Worm (Caenorhabditis elegans) whole organism, mixed stage, embryonic: Measurements from ENCODE around the gene F56D6.13.

Source experiments
- M03D4.4 ChIP-seq: sonication (generic microtip); optimal IDR thresholded peaks from 2 replicates; lab custom pipeline; 2017; ENCODE audit warnings: mild to moderate bottlenecking, missing genetic modification characterization, missing compliant biosample characterization
- bed-3 ChIP-seq: fragments of 200-800 bp; sonication (Bioruptor generic); optimal IDR thresholded peaks from 3 replicates; lab custom pipeline; 2018; ENCODE audit warnings: mild to moderate bottlenecking, missing genetic modification characterization, moderate library complexity, missing compliant biosample characterization
- blmp-1 ChIP-seq: fragments of 150-350 bp; optimal IDR thresholded peaks from 2 replicates; lab custom pipeline; 2014; ENCODE audit warnings: missing biosample characterization, missing genetic modification characterization
- ceh-39 ChIP-seq: fragments of 150-350 bp; optimal IDR thresholded peaks from 2 replicates; lab custom pipeline; 2014; ENCODE audit warnings: missing biosample characterization, missing genetic modification characterization
- ceh-43 ChIP-seq: fragments of 200-800 bp; sonication (Bioruptor generic); optimal IDR thresholded peaks from 2 replicates; lab custom pipeline; 2018; ENCODE audit warnings: mild to moderate bottlenecking, missing genetic modification characterization, moderate library complexity, missing compliant biosample characterization
- ceh-83 ChIP-seq: fragments of 200-800 bp; sonication (Bioruptor generic); optimal IDR thresholded peaks from 2 replicates; lab custom pipeline; 2018; ENCODE audit warnings: mild to moderate bottlenecking, missing genetic modification characterization, missing compliant biosample characterization
- ces-1 ChIP-seq: fragments of 150-350 bp; optimal IDR thresholded peaks from 2 replicates; lab custom pipeline; 2014; ENCODE audit warnings: missing biosample characterization, missing genetic modification reagents, missing genetic modification characterization
- cnd-1 ChIP-seq: fragments of 200-800 bp; sonication (Bioruptor generic); optimal IDR thresholded peaks from 2 replicates; lab custom pipeline; 2018; ENCODE audit warnings: mild to moderate bottlenecking, missing genetic modification characterization, missing compliant biosample characterization
- drap-1 ChIP-seq: fragments of 200-800 bp; sonication (Bioruptor generic); optimal IDR thresholded peaks from 3 replicates; lab custom pipeline; 2018; ENCODE audit warnings: mild to moderate bottlenecking, missing genetic modification characterization, missing compliant biosample characterization
- elt-1 ChIP-seq: sonication (generic microtip); optimal IDR thresholded peaks from 2 replicates; lab custom pipeline; 2017; ENCODE audit warnings: missing genetic modification characterization, mild to moderate bottlenecking, missing compliant biosample characterization, antibody characterized with exemption, moderate library complexity, borderline replicate concordance; ENCODE audit not compliant: insufficient read depth
- ham-2 ChIP-seq: fragments of 200-800 bp; sonication (Bioruptor generic); optimal IDR thresholded peaks from 2 replicates; lab custom pipeline; 2018; ENCODE audit warnings: mild to moderate bottlenecking, missing genetic modification characterization, missing compliant biosample characterization
- lin-13 ChIP-seq: fragments of 150-350 bp; optimal IDR thresholded peaks from 2 replicates; lab custom pipeline; 2014; ENCODE audit warnings: missing biosample characterization, missing genetic modification characterization
- lin-32 ChIP-seq: fragments of 200-800 bp; sonication (Bioruptor generic); optimal IDR thresholded peaks from 2 replicates; lab custom pipeline; 2018; ENCODE audit warnings: mild to moderate bottlenecking, missing genetic modification characterization, missing compliant biosample characterization
- mab-5 ChIP-seq: fragments of 150-350 bp; optimal IDR thresholded peaks from 2 replicates; lab custom pipeline; 2014; ENCODE audit warnings: missing biosample characterization, missing genetic modification characterization
- mep-1 ChIP-seq: fragments of 150-350 bp; optimal IDR thresholded peaks from 2 replicates; lab custom pipeline; 2017; ENCODE audit warnings: missing biosample characterization, missing genetic modification reagents, missing genetic modification characterization, inconsistent platforms
- mls-2 ChIP-seq: sonication (generic microtip); optimal IDR thresholded peaks from 2 replicates; lab custom pipeline; 2016; ENCODE audit warnings: mild to moderate bottlenecking, missing genetic modification characterization, moderate library complexity, missing compliant biosample characterization
- nhr-12 ChIP-seq: fragments of 150-350 bp; optimal IDR thresholded peaks from 2 replicates; lab custom pipeline; 2014; ENCODE audit warnings: missing biosample characterization, missing genetic modification characterization
- nhr-2 ChIP-seq: fragments of 150-350 bp; optimal IDR thresholded peaks from 2 replicates; lab custom pipeline; 2014; ENCODE audit warnings: missing biosample characterization, missing genetic modification characterization
- nhr-28 ChIP-seq: fragments of 150-350 bp; optimal IDR thresholded peaks from 2 replicates; lab custom pipeline; 2014; ENCODE audit warnings: missing biosample characterization, missing genetic modification characterization
- nhr-76 ChIP-seq: sonication (generic microtip); optimal IDR thresholded peaks from 2 replicates; lab custom pipeline; 2017; ENCODE audit warnings: missing biosample characterization, missing genetic modification characterization
- pha-4 ChIP-seq: fragments of 150-350 bp; optimal IDR thresholded peaks from 2 replicates; lab custom pipeline; 2018; ENCODE audit warnings: missing biosample characterization, missing genetic modification reagents, missing genetic modification characterization
- sem-2 ChIP-seq: fragments of 200-800 bp; sonication (Bioruptor generic); optimal IDR thresholded peaks from 2 replicates; lab custom pipeline; 2018; ENCODE audit warnings: mild to moderate bottlenecking, missing genetic modification characterization, missing compliant biosample characterization
- snpc-4 ChIP-seq: fragments of 150-350 bp; optimal IDR thresholded peaks from 2 replicates; lab custom pipeline; 2014; ENCODE audit warnings: missing biosample characterization, missing genetic modification characterization
- sptf-1 ChIP-seq: sonication (generic microtip); optimal IDR thresholded peaks from 2 replicates; lab custom pipeline; 2017; ENCODE audit warnings: mild to moderate bottlenecking, missing genetic modification characterization, moderate library complexity, missing compliant biosample characterization
- tbx-8 ChIP-seq: fragments of 200-800 bp; sonication (Bioruptor generic); optimal IDR thresholded peaks from 2 replicates; lab custom pipeline; 2018; ENCODE audit warnings: mild to moderate bottlenecking, missing genetic modification characterization, moderate library complexity, missing compliant biosample characterization
- unc-39 ChIP-seq: fragments of 150-350 bp; optimal IDR thresholded peaks from 2 replicates; lab custom pipeline; 2014; ENCODE audit warnings: missing biosample characterization, missing genetic modification characterization
- unc-62 ChIP-seq: fragments of 150-350 bp; optimal IDR thresholded peaks from 2 replicates; lab custom pipeline; 2014; ENCODE audit warnings: missing biosample characterization, missing genetic modification reagents, missing genetic modification characterization
- ztf-11 ChIP-seq: fragments of 150-350 bp; optimal IDR thresholded peaks from 2 replicates; lab custom pipeline; 2014; ENCODE audit warnings: missing biosample characterization, missing genetic modification characterization

Gene F56D6.13

DNA sequence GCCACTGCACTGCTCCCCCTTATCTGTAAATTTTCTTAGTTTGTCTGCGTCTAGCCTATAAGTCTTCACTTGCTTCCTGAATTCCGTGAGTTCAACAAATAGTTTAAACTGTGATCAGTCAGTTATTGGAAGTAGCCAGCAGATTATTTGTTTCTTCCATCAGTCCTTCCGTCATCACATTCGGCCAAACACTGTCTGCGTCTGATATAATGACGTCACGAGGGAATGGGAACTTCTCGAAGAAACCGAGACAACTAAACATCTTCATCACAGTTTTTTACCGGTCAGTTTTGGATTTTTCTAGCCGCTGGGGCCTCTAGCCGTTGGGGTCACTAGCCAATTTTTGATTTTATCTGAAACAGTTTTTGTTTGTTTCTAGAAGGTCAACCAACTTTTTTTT is 43.2 kb upstream of the F56D6.13 start:
- TF ChIP-seq mab-5 (no peak), sem-2 (no peak)

DNA sequence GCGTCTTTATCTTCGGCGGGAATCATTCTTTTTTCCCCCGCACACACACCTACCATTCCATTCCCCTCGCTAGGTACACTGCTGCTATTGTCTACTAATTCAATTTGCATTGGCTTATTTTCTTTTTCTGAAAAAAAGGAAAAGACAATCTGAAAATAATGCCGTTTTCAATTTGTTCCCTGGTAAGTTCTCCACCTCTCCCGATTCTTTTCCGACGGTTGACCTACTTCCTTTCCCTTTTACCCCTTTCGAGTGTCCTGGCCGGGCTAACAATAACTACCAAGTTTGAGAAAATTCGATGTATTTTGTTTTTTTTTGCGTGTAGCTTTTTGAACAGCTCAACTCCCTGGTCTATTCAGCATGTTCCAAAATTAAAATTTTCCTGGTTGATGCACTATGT is 42.0 kb upstream of the F56D6.13 start, which contains the start of gene F37C4.4:
F37C4.4 (plus strand) TSS at position 58 of the 400 bp plus-strand sequence.
- TF ChIP-seq bed-3 (GFP tag; lab: Kevin White, UChicago) = no peak
- TF ChIP-seq sem-2 = no peak
- TF ChIP-seq ham-2 (GFP tag; lab: Kevin White, UChicago) = peak; percentile 36
- peak; percentile 40 for TF ChIP-seq elt-1 (tag; lab: Kevin White, UChicago)

DNA sequence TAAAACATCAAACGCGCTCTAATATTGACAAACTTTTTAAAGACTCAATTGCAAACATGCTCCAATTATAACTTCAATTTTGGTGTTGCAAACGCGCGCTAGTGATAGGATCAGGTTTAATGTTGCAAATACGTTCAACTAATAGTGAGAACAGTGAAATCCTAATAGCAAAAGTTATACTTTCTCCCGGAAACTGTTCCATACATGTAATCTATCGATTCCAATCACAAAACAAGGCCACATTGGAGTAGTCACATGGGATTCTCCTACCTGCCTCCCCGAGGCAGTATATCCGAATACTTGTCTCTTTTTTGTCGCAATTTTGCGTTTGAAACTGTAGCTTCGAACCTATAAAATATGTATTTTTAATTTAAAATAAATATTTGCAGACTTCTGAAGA is 39.3 kb upstream of the F56D6.13 start:
- TF ChIP-seq ham-2 (GFP tag; lab: Kevin White, UChicago) (no peak), mep-1 (tag; lab: Kevin White, UChicago) (no peak), unc-62 (GFP tag; lab: Kevin White, UChicago) (no peak), pha-4 (no peak), M03D4.4 (no peak)

DNA sequence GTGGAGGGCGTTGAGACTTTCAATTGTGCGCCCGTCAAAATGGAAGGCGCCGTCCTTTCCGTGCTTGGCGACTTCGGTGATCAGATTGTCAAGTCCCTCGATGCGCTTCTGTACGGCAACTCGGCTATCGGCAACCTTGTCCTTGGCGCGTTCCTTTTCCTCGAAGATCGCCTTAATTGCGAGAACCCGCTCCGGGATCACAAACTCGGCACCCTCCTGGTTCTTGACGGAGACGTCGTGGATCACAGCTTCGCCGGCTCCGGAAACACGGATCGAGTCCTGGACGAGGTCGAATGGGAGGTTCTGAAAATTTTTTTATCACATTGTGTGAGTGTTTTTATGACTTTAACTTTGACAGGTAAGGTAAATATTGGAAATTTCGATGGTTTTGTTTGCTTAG is 36.0 kb upstream of the F56D6.13 start:
- TF ChIP-seq snpc-4 (tag; lab: Kevin White, UChicago) (no peak), lin-13 (no peak), unc-62 (GFP tag; lab: Kevin White, UChicago) (no peak), ceh-83 (GFP tag; lab: Kevin White, UChicago) (no peak), mls-2 (tag; lab: Kevin White, UChicago) (no peak), bed-3 (GFP tag; lab: Kevin White, UChicago) (no peak), ceh-43 (GFP tag; lab: Kevin White, UChicago) (no peak), cnd-1 (tag; lab: Kevin White, UChicago) (no peak), unc-39 (no peak), M03D4.4 (no peak), tbx-8 (GFP tag; lab: Kevin White, UChicago) (no peak), nhr-12 (tag; lab: Kevin White, UChicago) (no peak), nhr-28 (tag; lab: Kevin White, UChicago) (no peak), nhr-76 (no peak), mep-1 (tag; lab: Kevin White, UChicago) (no peak), nhr-2 (tag; lab: Kevin White, UChicago) (no peak), sptf-1 (no peak)

DNA sequence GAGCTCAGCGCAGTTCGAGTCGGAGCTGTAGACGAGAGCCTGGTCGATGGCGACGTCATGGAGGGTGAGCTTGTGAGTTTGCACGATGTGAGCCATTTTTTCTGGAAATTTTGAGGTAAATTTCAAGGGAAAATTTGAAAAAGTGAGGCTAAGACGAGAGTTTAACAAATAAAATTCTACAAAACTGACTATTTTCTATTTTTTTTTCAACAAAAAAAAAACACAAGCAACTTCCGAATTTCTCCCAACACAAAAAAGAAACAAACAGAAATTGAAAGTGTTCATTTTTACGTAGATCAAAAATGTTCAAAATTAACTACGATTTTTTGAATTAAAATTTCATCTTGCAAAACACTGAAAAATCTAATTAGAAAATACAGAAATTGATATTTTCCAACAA is 35.5 kb upstream of the F56D6.13 start, which contains the start of gene F37C4.5:
F37C4.5 (minus strand) TSS at position 101 of the 400 bp plus-strand sequence.
- TF ChIP-seq ceh-39 (tag; lab: Kevin White, UChicago) (no peak), lin-13 (no peak), mep-1 (tag; lab: Kevin White, UChicago) (no peak), nhr-76 (no peak), ztf-11 (tag; lab: Kevin White, UChicago) (no peak), ces-1 (no peak)

DNA sequence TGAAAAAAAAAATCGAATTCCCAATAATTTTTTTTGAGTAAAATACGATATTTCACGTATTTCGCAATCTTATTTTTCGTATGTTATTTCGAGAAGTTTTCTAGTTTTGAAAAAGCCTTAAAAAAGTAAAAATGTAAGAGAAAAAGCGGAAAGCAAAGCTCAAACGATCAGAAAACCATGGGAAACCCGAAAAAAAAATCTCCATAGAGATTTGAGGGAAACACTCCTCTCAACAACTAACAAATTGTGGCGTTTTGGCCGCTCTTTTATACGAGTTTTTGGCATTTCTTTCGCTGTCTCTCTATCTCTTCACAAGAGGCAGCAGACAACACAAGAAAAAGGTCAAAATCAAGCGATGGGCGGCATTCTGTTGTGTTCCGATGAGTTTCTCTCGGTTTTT is 34.8 kb upstream of the F56D6.13 start:
- TF ChIP-seq sptf-1 (peak; percentile 18), drap-1 (GFP tag; lab: Kevin White, UChicago) (no peak), ceh-83 (GFP tag; lab: Kevin White, UChicago) (peak; percentile 34), blmp-1 (no peak)

DNA sequence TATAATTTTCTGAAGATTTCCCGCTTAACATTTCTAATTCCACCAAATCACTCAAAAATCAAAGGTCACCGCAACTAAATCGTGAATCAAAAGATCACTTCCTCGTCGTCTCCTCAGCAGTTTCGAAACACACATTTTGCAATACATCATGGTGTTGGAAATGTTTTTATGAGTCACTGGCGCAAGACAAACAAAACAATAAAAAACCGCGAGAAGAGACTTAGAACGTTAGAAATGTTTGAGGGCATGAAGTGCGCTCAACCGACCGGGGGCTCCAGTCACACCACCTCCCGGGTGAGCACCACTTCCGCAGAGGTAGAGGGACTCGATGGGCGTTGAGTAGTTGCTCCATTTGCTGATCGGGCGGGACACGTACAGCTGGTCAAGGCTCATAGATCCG is 34.0 kb upstream of the F56D6.13 start:
- TF ChIP-seq lin-32 (GFP tag; lab: Kevin White, UChicago) (no peak), ceh-43 (GFP tag; lab: Kevin White, UChicago) (no peak), unc-62 (GFP tag; lab: Kevin White, UChicago) (no peak), cnd-1 (tag; lab: Kevin White, UChicago) (no peak), M03D4.4 (no peak)
